Worm (Caenorhabditis elegans) whole organism, young adult: Measurements from ENCODE around the gene dct-15.

Experiments
- B0019.2 ChIP-seq: fragments of 200-800 bp; sonication (Bioruptor generic); conservative IDR thresholded peaks from 2 replicates; pipeline ENCODE4 v1.3.6; 2022; ENCODE audit warnings: missing genetic modification reagents, missing genetic modification characterization, missing compliant biosample characterization
- B0336.3 ChIP-seq: fragments of 200-800 bp; sonication (Bioruptor generic); IDR thresholded peaks from 2 replicates; pipeline ENCODE4 v1.3.6; 2022; ENCODE audit warnings: missing genetic modification characterization, missing compliant biosample characterization
- F10E7.11 ChIP-seq: sonication (generic microtip); optimal IDR thresholded peaks from 2 replicates; lab custom pipeline; 2017; ENCODE audit warnings: mild to moderate bottlenecking, missing genetic modification characterization, moderate library complexity, missing compliant biosample characterization
- F22D6.2 ChIP-seq: sonication (generic microtip); optimal IDR thresholded peaks from 2 replicates; lab custom pipeline; 2016; ENCODE audit warnings: mild to moderate bottlenecking, missing genetic modification characterization, missing compliant biosample characterization
- F23B12.7 ChIP-seq: sonication (generic microtip); optimal IDR thresholded peaks from 2 replicates; lab custom pipeline; 2017; ENCODE audit warnings: missing genetic modification characterization, mild to moderate bottlenecking, missing compliant biosample characterization, antibody characterized with exemption, moderate library complexity; ENCODE audit not compliant: insufficient read depth
- F57C9.4 ChIP-seq: sonication (generic microtip); optimal IDR thresholded peaks from 2 replicates; lab custom pipeline; 2017; ENCODE audit warnings: mild to moderate bottlenecking, missing genetic modification characterization, missing compliant biosample characterization
- Y53F4B.3 ChIP-seq: fragments of 200-800 bp; sonication (Bioruptor generic); IDR thresholded peaks from 2 replicates; pipeline ENCODE4 v1.3.6; 2022; ENCODE audit warnings: missing genetic modification reagents, missing genetic modification characterization, missing compliant biosample characterization
- aptf-3 ChIP-seq: fragments of 200-800 bp; sonication (Bioruptor generic); IDR thresholded peaks from 2 replicates; pipeline ENCODE4 v1.3.6; 2022; ENCODE audit warnings: missing genetic modification characterization, missing compliant biosample characterization
- atf-7 ChIP-seq: sonication (generic microtip); optimal IDR thresholded peaks from 2 replicates; lab custom pipeline; 2017; ENCODE audit warnings: mild to moderate bottlenecking, missing genetic modification characterization, missing compliant biosample characterization
- attf-5 ChIP-seq: fragments of 200-800 bp; sonication (Bioruptor generic); optimal IDR thresholded peaks from 2 replicates; lab custom pipeline; 2018; ENCODE audit warnings: mild to moderate bottlenecking, missing genetic modification characterization, missing compliant biosample characterization
- attf-6 ChIP-seq: fragments of 200-800 bp; sonication (Bioruptor generic); IDR thresholded peaks from 2 replicates; pipeline ENCODE4 v1.3.6; 2022; ENCODE audit warnings: missing genetic modification reagents, missing genetic modification characterization, missing compliant biosample characterization
- bed-2 ChIP-seq: fragments of 200-800 bp; sonication (Bioruptor generic); IDR thresholded peaks from 2 replicates; pipeline ENCODE4 v1.3.6; 2022; ENCODE audit warnings: missing genetic modification reagents, missing genetic modification characterization, missing compliant biosample characterization
- cebp-1 ChIP-seq, 2 experiments: fragments of 200-800 bp in 1 of 2; sonication (Bioruptor generic) in 1 of 2; sonication (generic microtip) in 1 of 2; IDR thresholded peaks in 1 of 2; optimal IDR thresholded peaks in 1 of 2; 2 replicates each; pipeline versions ENCODE4 v1.3.6 to Lab custom; 2017 to 2022; ENCODE audit warnings: missing compliant biosample characterization in 2 of 2, missing genetic modification characterization in 2 of 2, mild to moderate bottlenecking in 1 of 2, missing genetic modification reagents in 1 of 2, moderate library complexity in 1 of 2
- ceh-27 ChIP-seq: fragments of 200-800 bp; sonication (Bioruptor generic); optimal IDR thresholded peaks from 2 replicates; lab custom pipeline; 2018; ENCODE audit warnings: mild to moderate bottlenecking, missing genetic modification characterization, moderate library complexity, missing compliant biosample characterization
- ceh-40 ChIP-seq: fragments of 200-800 bp; sonication (Bioruptor generic); IDR thresholded peaks from 2 replicates; pipeline ENCODE4 v1.3.6; 2022; ENCODE audit warnings: missing genetic modification characterization, missing compliant biosample characterization
- ceh-91 ChIP-seq: fragments of 200-800 bp; sonication (Bioruptor generic); IDR thresholded peaks from 2 replicates; pipeline ENCODE4 v1.3.6; 2022; ENCODE audit warnings: missing genetic modification reagents, missing genetic modification characterization, missing compliant biosample characterization
- dox-1 ChIP-seq: fragments of 200-800 bp; sonication (Bioruptor generic); IDR thresholded peaks from 2 replicates; pipeline ENCODE4 v1.3.6; 2022; ENCODE audit warnings: missing genetic modification reagents, missing genetic modification characterization, missing compliant biosample characterization
- egl-18 ChIP-seq: fragments of 200-800 bp; sonication (Bioruptor generic); IDR thresholded peaks from 2 replicates; pipeline ENCODE4 v1.3.6; 2022; ENCODE audit warnings: missing genetic modification reagents, missing genetic modification characterization, missing compliant biosample characterization
- egl-44 ChIP-seq: fragments of 200-800 bp; sonication (Bioruptor generic); IDR thresholded peaks from 2 replicates; pipeline ENCODE4 v1.3.6; 2022; ENCODE audit warnings: missing genetic modification reagents, missing genetic modification characterization, missing compliant biosample characterization
- ets-4 ChIP-seq: fragments of 200-800 bp; sonication (Bioruptor generic); optimal IDR thresholded peaks from 2 replicates; lab custom pipeline; 2018; ENCODE audit warnings: mild to moderate bottlenecking, missing genetic modification characterization, missing compliant biosample characterization
- hmg-1.2 ChIP-seq: fragments of 200-800 bp; sonication (Bioruptor generic); IDR thresholded peaks from 2 replicates; pipeline ENCODE4 v1.3.6; 2022; ENCODE audit warnings: missing genetic modification reagents, missing genetic modification characterization, missing compliant biosample characterization
- hmg-20 ChIP-seq: fragments of 200-800 bp; sonication (Bioruptor generic); IDR thresholded peaks from 2 replicates; pipeline ENCODE4 v1.3.6; 2022; ENCODE audit warnings: missing genetic modification reagents, missing genetic modification characterization, missing compliant biosample characterization
- let-607 ChIP-seq, 2 experiments: fragments of 200-800 bp in 1 of 2; sonication (Bioruptor generic) in 1 of 2; sonication (generic microtip) in 1 of 2; optimal IDR thresholded peaks; 2 replicates each; lab custom pipeline; 2016 to 2018; ENCODE audit warnings: mild to moderate bottlenecking in 2 of 2, missing compliant biosample characterization in 2 of 2, missing genetic modification characterization in 2 of 2, moderate library complexity in 2 of 2, missing genotype in 1 of 2
- lin-40 ChIP-seq: sonication (generic microtip); optimal IDR thresholded peaks from 2 replicates; lab custom pipeline; 2016; ENCODE audit warnings: missing genetic modification characterization, mild to moderate bottlenecking, missing compliant biosample characterization, missing genotype, missing genetic modification reagents
- lin-54 ChIP-seq: fragments of 200-800 bp; sonication (Bioruptor generic); optimal IDR thresholded peaks from 2 replicates; lab custom pipeline; 2018; ENCODE audit warnings: mild to moderate bottlenecking, missing genetic modification characterization, missing compliant biosample characterization
- madf-10 ChIP-seq: sonication (generic microtip); optimal IDR thresholded peaks from 2 replicates; lab custom pipeline; 2016; ENCODE audit warnings: mild to moderate bottlenecking, missing genetic modification characterization, missing compliant biosample characterization
- nfya-1 ChIP-seq: sonication (generic microtip); optimal IDR thresholded peaks from 2 replicates; lab custom pipeline; 2017; ENCODE audit warnings: antibody characterized with exemption, missing compliant biosample characterization, missing genetic modification characterization, borderline replicate concordance; ENCODE audit not compliant: insufficient read depth
- nhr-179 ChIP-seq: sonication (generic microtip); optimal IDR thresholded peaks from 2 replicates; lab custom pipeline; 2016; ENCODE audit warnings: mild to moderate bottlenecking, missing genetic modification characterization, missing compliant biosample characterization
- nhr-80 ChIP-seq: sonication (generic microtip); optimal IDR thresholded peaks from 2 replicates; lab custom pipeline; 2016; ENCODE audit warnings: missing genetic modification characterization, missing compliant biosample characterization
- repo-1 ChIP-seq: sonication (generic microtip); optimal IDR thresholded peaks from 2 replicates; lab custom pipeline; 2017; ENCODE audit warnings: mild to moderate bottlenecking, missing genetic modification characterization, missing compliant biosample characterization
- sdz-38 ChIP-seq: sonication (generic microtip); optimal IDR thresholded peaks from 2 replicates; lab custom pipeline; 2016; ENCODE audit warnings: missing genotype, missing genetic modification characterization, missing compliant biosample characterization
- somi-1 ChIP-seq: fragments of 200-800 bp; sonication (Bioruptor generic); optimal IDR thresholded peaks from 2 replicates; lab custom pipeline; 2018; ENCODE audit warnings: mild to moderate bottlenecking, missing genetic modification characterization, missing compliant biosample characterization
- sptf-2 ChIP-seq: fragments of 200-800 bp; sonication (Bioruptor generic); optimal IDR thresholded peaks from 2 replicates; lab custom pipeline; 2018; ENCODE audit warnings: mild to moderate bottlenecking, missing genetic modification characterization, missing compliant biosample characterization
- tbp1 ChIP-seq: fragments of 200-800 bp; sonication (Bioruptor generic); optimal IDR thresholded peaks from 2 replicates; lab custom pipeline; 2018; ENCODE audit warnings: mild to moderate bottlenecking, missing genetic modification characterization, missing compliant biosample characterization
- tlf-1 ChIP-seq: fragments of 200-800 bp; sonication (Bioruptor generic); optimal IDR thresholded peaks from 2 replicates; lab custom pipeline; 2018; ENCODE audit warnings: mild to moderate bottlenecking, missing genetic modification characterization, missing compliant biosample characterization
- zim-3 ChIP-seq: sonication (generic microtip); optimal IDR thresholded peaks from 2 replicates; lab custom pipeline; 2017; ENCODE audit warnings: mild to moderate bottlenecking, missing genetic modification characterization, moderate library complexity, missing compliant biosample characterization
- ztf-22 ChIP-seq: fragments of 200-800 bp; sonication (Bioruptor generic); optimal IDR thresholded peaks from 2 replicates; lab custom pipeline; 2018; ENCODE audit warnings: mild to moderate bottlenecking, missing genetic modification characterization, moderate library complexity, missing compliant biosample characterization

Gene dct-15

ce11 chrIV:9802711-9803110 lies 7.8 kb downstream of the dct-15 start, which contains the start of gene fat-3:
TSS of gene fat-3 (plus strand) at chrIV:9803023.
- TF ChIP-seq repo-1 (tag; lab: Kevin White, UChicago) (no peak), lin-40 (no peak), nhr-179 (tag; lab: Kevin White, UChicago) (no peak), hmg-20 (GFP tag; lab: Robert Waterston, UW) (no peak), Y53F4B.3 (no peak), nhr-80 (tag; lab: Kevin White, UChicago) (peak; percentile 75), B0336.3 (GFP tag; lab: Robert Waterston, UW) (no peak), zim-3 (tag; lab: Kevin White, UChicago) (no peak), F23B12.7 (no peak), nfya-1 (no peak), bed-2 (GFP tag; lab: Robert Waterston, UW) (no peak), hmg-1.2 (GFP tag; lab: Robert Waterston, UW) (peak; percentile 53; the same call in 1 of the 2 replicates), egl-18 (no peak), B0019.2 (no peak)
- TF ChIP-seq, all 124 proteins: peak for 2

- TF ChIP-seq F22D6.2 (peak; percentile 0), F57C9.4 (tag; lab: Kevin White, UChicago) (no peak), tbp1 (GFP tag; lab: Kevin White, UChicago) (peak; percentile 35), repo-1 (tag; lab: Kevin White, UChicago) (peak; percentile 46), let-607 (tag; optimal IDR thresholded peaks at IDR 0.05; lab: Kevin White, UChicago) (peak; percentile 29 to 60), nhr-80 (tag; lab: Kevin White, UChicago) (peak; percentile 97), dox-1 (peak; percentile 51; the same call in 1 of the 2 replicates), sptf-2 (GFP tag; lab: Kevin White, UChicago) (no peak), somi-1 (GFP tag; lab: Kevin White, UChicago) (no peak), attf-6 (GFP tag; lab: Robert Waterston, UW) (no peak), ztf-22 (peak; percentile 90), egl-44 (0 out of 2 replicates have a peak, but pooled peaks have one; percentile 22), F10E7.11 (tag; lab: Kevin White, UChicago) (no peak), atf-7 (tag; lab: Kevin White, UChicago) (peak; percentile 74), ceh-27 (GFP tag; lab: Kevin White, UChicago) (no peak), ets-4 (GFP tag; lab: Kevin White, UChicago) (peak; percentile 83), sdz-38 (no peak), B0019.2 (no peak), ceh-40 (GFP tag; lab: Robert Waterston, UW) (0 out of 2 replicates have a peak, but pooled peaks have one; percentile 7), madf-10 (tag; lab: Kevin White, UChicago) (peak; percentile 42), ceh-91 (GFP tag; lab: Robert Waterston, UW) (no peak), aptf-3 (GFP tag; lab: Robert Waterston, UW) (no peak), tlf-1 (GFP tag; lab: Kevin White, UChicago) (peak; percentile 54), attf-5 (GFP tag; lab: Kevin White, UChicago) (peak; percentile 18), lin-40 (peak; percentile 31), cebp-1 (GFP tag; IDR thresholded peaks at IDR 0.05; lab: Robert Waterston, UW) (no peak), cebp-1 (tag; optimal IDR thresholded peaks at IDR 0.05; lab: Kevin White, UChicago) (peak; percentile 54), lin-54 (GFP tag; lab: Kevin White, UChicago) (peak; percentile 34), F23B12.7 (no peak)
Measured at ce11 chrIV:9801418-9801817, 9.1 kb downstream of the dct-15 start.
